Worm (Caenorhabditis elegans): ENCODE results near the gene F46G10.1.

Gene F46G10.1

ce11 chrX:13354672-13355407, 43.3 kb upstream of the F46G10.1 start (continued):
- TF ChIP-seq egl-27 (tag; optimal IDR thresholded peaks at IDR 0.05) (peak; percentile 24), zag-1 (tag; optimal IDR thresholded peaks at IDR 0.05) (no peak)

DNA sequence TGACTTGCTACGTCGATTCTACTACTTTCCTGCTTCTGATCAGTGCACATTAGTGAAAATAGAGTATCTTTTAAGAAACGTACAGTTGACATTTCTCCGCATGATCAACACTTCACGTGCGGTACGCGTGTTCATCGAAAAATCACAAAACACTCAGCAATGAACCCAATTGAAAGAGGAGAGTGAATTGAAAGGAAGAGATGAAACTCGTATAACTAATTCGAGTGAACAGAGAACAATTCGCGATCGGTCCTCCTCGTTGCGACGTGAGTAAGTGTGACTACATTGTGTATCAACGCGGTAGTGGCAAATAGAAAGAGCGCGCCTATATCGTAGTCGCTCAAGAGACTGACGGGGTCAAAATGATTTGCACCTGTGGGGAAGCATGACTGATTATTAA, 42.0 kb upstream of the F46G10.1 start:
- TF ChIP-seq fos-1 (tag; optimal IDR thresholded peaks at IDR 0.05) (peak; percentile 79), lin-13 (GFP tag; optimal IDR thresholded peaks at IDR 0.05) (peak; percentile 36), Y55F3AM.14 (GFP tag; optimal IDR thresholded peaks at IDR 0.05) (peak; percentile 19), peb-1 (tag; optimal IDR thresholded peaks at IDR 0.05) (no peak), crh-2 (tag; optimal IDR thresholded peaks at IDR 0.05) (peak; percentile 86), nhr-129 (tag; optimal IDR thresholded peaks at IDR 0.05) (peak; percentile 91), sma-9 (GFP tag; optimal IDR thresholded peaks at IDR 0.05) (peak; percentile 98), sma-9 (tag; optimal IDR thresholded peaks at IDR 0.05) (no peak), F13H6.1 (tag; optimal IDR thresholded peaks at IDR 0.05) (peak; percentile 80), gmeb-1 (tag; optimal IDR thresholded peaks at IDR 0.05) (peak; percentile 38), nhr-21 (tag; optimal IDR thresholded peaks at IDR 0.05) (peak; percentile 95), egl-27 (tag; optimal IDR thresholded peaks at IDR 0.05) (peak; percentile 86), C34F6.9 (tag; optimal IDR thresholded peaks at IDR 0.05) (peak; percentile 41), nhr-12 (tag; optimal IDR thresholded peaks at IDR 0.05) (no peak), sma-3 (GFP tag; optimal IDR thresholded peaks at IDR 0.05) (peak; percentile 88), sem-4 (tag; optimal IDR thresholded peaks at IDR 0.05) (peak; percentile 51), nhr-25 (tag; optimal IDR thresholded peaks at IDR 0.05) (peak; percentile 94), ztf-4 (tag; optimal IDR thresholded peaks at IDR 0.05) (peak; percentile 54), blmp-1 (tag; optimal IDR thresholded peaks at IDR 0.05; ENCODE audit: insufficient read depth) (peak; percentile 91), lsy-2 (tag; optimal IDR thresholded peaks at IDR 0.05) (peak in 1 of 2 experiments; percentile 67), R02D3.7 (tag; optimal IDR thresholded peaks at IDR 0.05) (no peak), elt-1 (tag; optimal IDR thresholded peaks at IDR 0.05) (no peak), mdl-1 (tag; optimal IDR thresholded peaks at IDR 0.05) (peak in 1 of 2 experiments; percentile 68), nhr-11 (tag; optimal IDR thresholded peaks at IDR 0.05) (no peak), nhr-6 (tag; optimal IDR thresholded peaks at IDR 0.05) (peak; percentile 77)

DNA sequence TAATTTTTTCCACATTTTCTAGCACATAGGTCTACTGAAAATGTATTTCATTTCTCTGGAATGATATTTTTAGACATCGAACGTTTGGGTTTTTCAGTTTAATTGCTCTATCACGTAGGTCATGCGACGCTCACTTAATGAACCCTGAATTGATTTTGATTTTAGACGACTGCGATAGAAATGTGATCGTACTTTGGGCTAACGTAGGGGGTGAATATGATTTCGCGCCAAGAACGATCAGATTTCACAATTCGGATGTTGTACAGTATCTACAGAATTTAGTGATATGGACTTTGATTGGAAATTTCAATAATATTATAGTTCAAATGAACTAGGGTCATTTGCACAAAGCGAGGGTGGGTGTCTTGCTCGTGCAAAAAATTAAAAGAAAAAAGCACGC, 40.6 kb upstream of the F46G10.1 start:
- TF ChIP-seq ceh-82 (tag; optimal IDR thresholded peaks at IDR 0.05) (no peak), nhr-25 (tag; optimal IDR thresholded peaks at IDR 0.05) (no peak), dmd-4 (tag; optimal IDR thresholded peaks at IDR 0.05) (no peak), lin-39 (tag; optimal IDR thresholded peaks at IDR 0.05) (no peak), nhr-12 (tag; optimal IDR thresholded peaks at IDR 0.05) (no peak), sma-9 (GFP tag; optimal IDR thresholded peaks at IDR 0.05) (peak; percentile 73), sma-9 (tag; optimal IDR thresholded peaks at IDR 0.05) (no peak), F13H6.1 (tag; optimal IDR thresholded peaks at IDR 0.05) (no peak), nhr-21 (tag; optimal IDR thresholded peaks at IDR 0.05) (peak; percentile 38), nhr-10 (tag; optimal IDR thresholded peaks at IDR 0.05) (no peak), crh-2 (tag; optimal IDR thresholded peaks at IDR 0.05) (peak; percentile 40), R02D3.7 (tag; optimal IDR thresholded peaks at IDR 0.05) (no peak), sma-3 (GFP tag; optimal IDR thresholded peaks at IDR 0.05) (no peak)

DNA sequence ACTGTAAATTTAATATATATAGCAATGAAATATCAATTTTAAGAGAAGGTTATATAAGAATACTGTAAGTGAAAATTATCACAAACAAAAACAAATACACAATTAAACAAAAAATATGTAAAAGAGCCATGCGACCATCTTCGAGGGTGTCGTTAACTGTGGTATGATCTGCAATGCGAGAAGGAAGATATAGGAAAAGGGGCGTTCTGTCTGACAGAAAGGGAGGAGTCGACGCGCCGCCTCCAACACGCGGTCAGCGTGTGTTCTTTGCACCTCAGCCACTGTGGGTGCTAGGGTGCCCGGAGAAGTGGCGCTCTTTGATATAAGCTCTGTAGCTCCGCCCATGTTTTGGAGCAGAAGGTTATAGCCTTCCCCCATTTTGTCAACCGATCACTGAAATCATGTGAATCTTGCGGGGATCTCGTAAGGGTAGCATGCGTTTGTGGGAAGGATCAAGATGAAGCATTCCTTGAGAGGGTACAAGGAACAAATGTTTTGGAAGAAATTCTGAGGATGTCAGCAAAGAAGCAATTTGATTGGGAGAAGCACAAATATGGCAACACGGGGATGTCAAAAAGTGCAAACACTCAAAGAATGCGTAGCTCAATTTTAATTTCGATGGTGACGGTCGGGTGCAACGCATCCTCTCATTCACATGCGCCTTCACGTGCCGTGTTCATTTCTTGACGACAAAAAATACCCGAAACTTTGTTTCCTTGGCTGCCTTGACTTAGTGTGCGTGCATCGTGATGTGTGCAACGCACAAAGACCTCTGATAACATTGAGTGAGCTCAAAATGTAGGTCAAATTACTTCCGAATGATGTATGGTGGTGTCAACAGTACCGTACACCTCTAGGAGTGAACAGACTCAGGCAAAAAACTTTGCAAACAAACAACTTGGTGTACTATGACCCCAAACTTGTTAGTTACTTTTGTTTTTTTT, 39.5 kb upstream of the F46G10.1 start, which contains the start of gene mxl-3:
mxl-3 (minus strand) TSS at position 1 of the 944 bp plus-strand sequence.
- TF ChIP-seq unc-39 (tag; optimal IDR thresholded peaks at IDR 0.05) (no peak), blmp-1 (tag; optimal IDR thresholded peaks at IDR 0.05; ENCODE audit: insufficient read depth) (peak; percentile 58), fos-1 (tag; optimal IDR thresholded peaks at IDR 0.05) (peak; percentile 14), mbf-1 (tag; optimal IDR thresholded peaks at IDR 0.05) (no peak), mdl-1 (tag; optimal IDR thresholded peaks at IDR 0.05) (peak in 1 of 2 experiments; percentile 11), zag-1 (tag; optimal IDR thresholded peaks at IDR 0.05) (no peak), lin-39 (tag; optimal IDR thresholded peaks at IDR 0.05) (no peak), lin-11 (tag; optimal IDR thresholded peaks at IDR 0.05) (no peak), snpc-4 (tag; optimal IDR thresholded peaks at IDR 0.05) (no peak), gmeb-1 (tag; optimal IDR thresholded peaks at IDR 0.05) (peak; percentile 15), nhr-12 (tag; optimal IDR thresholded peaks at IDR 0.05) (no peak), nhr-11 (tag; optimal IDR thresholded peaks at IDR 0.05) (no peak), R02D3.7 (tag; optimal IDR thresholded peaks at IDR 0.05) (no peak), aly-2 (tag; optimal IDR thresholded peaks at IDR 0.05) (no peak), alr-1 (tag; optimal IDR thresholded peaks at IDR 0.05) (no peak), lin-13 (GFP tag; optimal IDR thresholded peaks at IDR 0.05) (peak; percentile 48), lsy-2 (tag; optimal IDR thresholded peaks at IDR 0.05) (peak in 1 of 2 experiments; percentile 55), nhr-77 (tag; optimal IDR thresholded peaks at IDR 0.05) (no peak), Y55F3AM.14 (GFP tag; optimal IDR thresholded peaks at IDR 0.05) (no peak), egl-27 (tag; optimal IDR thresholded peaks at IDR 0.05) (no peak), ztf-1 (GFP tag; conservative IDR thresholded peaks at IDR 0.05) (no peak), nhr-237 (tag; optimal IDR thresholded peaks at IDR 0.05) (no peak), nhr-10 (tag; optimal IDR thresholded peaks at IDR 0.05) (no peak), nhr-21 (tag; optimal IDR thresholded peaks at IDR 0.05) (peak; percentile 65), mab-5 (tag; optimal IDR thresholded peaks at IDR 0.05) (no peak), nhr-25 (tag; optimal IDR thresholded peaks at IDR 0.05) (peak; percentile 44), C34F6.9 (tag; optimal IDR thresholded peaks at IDR 0.05) (peak; percentile 2), nhr-6 (tag; optimal IDR thresholded peaks at IDR 0.05) (no peak), ama-1 (optimal IDR thresholded peaks at IDR 0.05) (peak; percentile 73), nhr-129 (tag; optimal IDR thresholded peaks at IDR 0.05) (peak; percentile 53)

All from whole organism, L2 larva.